Fruit fly (Drosophila melanogaster): Measurements from ENCODE around the gene CG14229.
A peak's percentile ranks its signal among the peaks of the same experiment; 100 is the strongest.

The CG14229 gene

dm6 chrX:19711936-19712335, 16.9 kb upstream of the CG14229 start:
- TF ChIP-seq pan (optimal IDR thresholded peaks at IDR 0.05) (no peak), CG8478 (optimal IDR thresholded peaks at IDR 0.05) (no peak), usp (GFP tag; optimal IDR thresholded peaks at IDR 0.05) (no peak), psq (optimal IDR thresholded peaks at IDR 0.05) (no peak), EcR (GFP tag; optimal IDR thresholded peaks at IDR 0.05) (no peak), Dll (optimal IDR thresholded peaks at IDR 0.05) (no peak)

dm6 chrX:19704083-19704482, 9.0 kb upstream of the CG14229 start, which contains the start of the genes CG14230 and CG14232:
Gene CG14230 (plus strand): TSS chrX:19704176.
Gene CG14232 (minus strand): TSS chrX:19704259.
- TF ChIP-seq psq (optimal IDR thresholded peaks at IDR 0.05) = no peak
- TF ChIP-seq CG8478 (optimal IDR thresholded peaks at IDR 0.05) = no peak
- TF ChIP-seq pan (optimal IDR thresholded peaks at IDR 0.05) = no peak
- no peak for TF ChIP-seq EcR (GFP tag; optimal IDR thresholded peaks at IDR 0.05)
- TF ChIP-seq usp (GFP tag; optimal IDR thresholded peaks at IDR 0.05) = no peak
- TF ChIP-seq Dll (optimal IDR thresholded peaks at IDR 0.05) = no peak

DNA sequence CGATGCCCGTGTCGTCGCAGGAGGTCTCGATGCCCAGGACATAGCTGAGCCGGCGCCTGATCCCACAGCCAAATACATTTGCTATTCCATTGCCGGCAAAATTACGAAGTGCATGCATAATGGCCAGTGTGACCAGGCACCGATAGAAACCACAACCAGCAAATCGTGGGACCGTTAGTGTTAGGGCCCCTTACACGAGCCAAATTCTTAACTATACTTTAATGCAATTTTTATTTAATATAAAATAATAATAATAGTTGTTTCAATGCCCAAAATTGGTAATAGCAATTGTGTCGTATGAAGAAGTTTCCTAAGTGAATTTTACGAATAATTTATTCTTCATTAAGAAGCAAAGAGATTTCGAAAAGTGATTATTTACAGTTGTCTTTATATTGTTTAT, 6.6 kb upstream of the CG14229 start, which contains the start of gene Tcs4:
Gene Tcs4 (minus strand): TSS at position 145 of the 400 bp plus-strand sequence.
- TF ChIP-seq CG8478 (optimal IDR thresholded peaks at IDR 0.05) (no peak), pan (optimal IDR thresholded peaks at IDR 0.05) (no peak), Dll (optimal IDR thresholded peaks at IDR 0.05) (no peak), usp (GFP tag; optimal IDR thresholded peaks at IDR 0.05) (no peak), EcR (GFP tag; optimal IDR thresholded peaks at IDR 0.05) (no peak), psq (optimal IDR thresholded peaks at IDR 0.05) (no peak)

DNA sequence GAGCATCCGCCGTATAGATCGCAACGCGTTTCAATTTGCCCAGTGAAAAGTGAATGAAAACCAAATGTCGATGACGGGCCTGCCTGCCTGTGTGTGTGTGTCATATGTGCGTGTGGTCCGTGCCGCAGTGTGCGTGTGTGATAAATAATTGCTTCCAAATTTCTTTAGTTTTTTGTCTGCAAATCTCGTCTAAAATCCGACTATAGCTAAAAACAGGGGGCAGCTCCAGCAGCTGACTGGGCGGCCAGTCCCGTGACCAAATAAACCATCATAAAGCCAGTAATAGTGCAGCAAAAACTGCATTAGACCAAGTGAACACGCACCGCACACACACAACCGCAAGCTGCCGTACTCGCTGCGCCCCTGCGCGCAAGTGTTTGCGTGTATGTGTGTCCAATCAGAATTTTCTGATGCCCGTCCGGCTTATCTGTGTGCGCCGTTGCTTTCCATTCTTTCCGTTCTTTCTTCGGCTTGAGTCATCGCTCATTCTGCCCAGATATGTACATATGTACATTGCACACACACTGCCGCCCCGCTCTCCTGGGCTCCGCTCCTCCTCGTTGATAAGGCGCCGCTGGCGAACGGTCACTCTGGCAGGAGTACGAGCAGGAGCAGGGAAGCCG, 2.3 kb upstream of the CG14229 start:
- TF ChIP-seq usp (GFP tag; optimal IDR thresholded peaks at IDR 0.05) (no peak), Dll (optimal IDR thresholded peaks at IDR 0.05) (peak; percentile 12), psq (optimal IDR thresholded peaks at IDR 0.05) (no peak), CG8478 (optimal IDR thresholded peaks at IDR 0.05) (peak; percentile 6), pan (optimal IDR thresholded peaks at IDR 0.05) (no peak)

DNA sequence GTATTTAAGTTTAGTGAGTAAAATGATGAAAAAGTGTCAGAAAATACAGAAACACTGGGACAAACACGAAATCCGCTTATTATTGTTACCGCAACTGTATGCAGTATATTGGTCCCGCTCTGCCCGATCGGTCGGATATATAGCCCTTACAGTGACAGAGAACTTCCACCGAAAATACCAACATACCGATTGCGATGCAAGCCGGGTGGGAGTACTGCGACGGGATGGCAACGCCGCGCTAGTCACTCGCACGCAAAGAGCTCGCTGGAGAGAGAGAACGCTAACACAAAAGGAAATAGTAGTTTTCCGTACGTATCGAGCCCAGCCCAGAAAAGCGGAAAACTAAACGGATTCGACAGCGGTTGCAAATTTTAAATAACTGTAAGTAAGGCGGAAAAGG, 1.8 kb upstream of the CG14229 start, which contains the start of gene Cdc42:
Gene Cdc42 (plus strand): TSS at position 247 of the 400 bp plus-strand sequence.
- TF ChIP-seq EcR (GFP tag; optimal IDR thresholded peaks at IDR 0.05) (no peak), Dll (optimal IDR thresholded peaks at IDR 0.05) (no peak), usp (GFP tag; optimal IDR thresholded peaks at IDR 0.05) (no peak), psq (optimal IDR thresholded peaks at IDR 0.05) (no peak), pan (optimal IDR thresholded peaks at IDR 0.05) (no peak), CG8478 (optimal IDR thresholded peaks at IDR 0.05) (no peak)

dm6 chrX:19692951-19693698, 1.9 kb downstream of the CG14229 start, which contains the start of gene Mer:
Gene Mer (minus strand): TSS chrX:19693500.
- no peak for TF ChIP-seq Dll (optimal IDR thresholded peaks at IDR 0.05)
- TF ChIP-seq usp (GFP tag; optimal IDR thresholded peaks at IDR 0.05) = no peak
- no peak for TF ChIP-seq pan (optimal IDR thresholded peaks at IDR 0.05)
- TF ChIP-seq psq (optimal IDR thresholded peaks at IDR 0.05) = no peak
- no peak for TF ChIP-seq EcR (GFP tag; optimal IDR thresholded peaks at IDR 0.05)
- TF ChIP-seq CG8478 (optimal IDR thresholded peaks at IDR 0.05) = no peak

DNA sequence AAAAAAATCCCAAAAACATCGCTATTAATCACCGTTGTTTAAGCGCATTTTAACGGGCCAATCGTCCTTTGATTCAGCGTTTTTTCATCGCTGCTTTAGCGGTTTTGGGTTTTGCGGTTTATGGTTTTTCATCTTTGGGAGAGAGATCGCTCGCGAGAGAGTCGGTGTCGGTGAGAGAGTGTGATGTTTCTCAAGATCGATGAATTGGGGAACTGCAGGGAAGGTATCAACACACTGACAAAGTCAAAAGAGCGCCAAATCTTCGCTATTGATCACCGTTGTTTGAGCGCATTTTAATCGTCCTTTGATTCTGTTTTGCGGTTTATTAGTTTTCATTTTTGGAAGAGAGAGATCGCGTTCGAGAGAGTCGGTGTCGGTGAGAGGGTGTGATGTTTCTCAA, 5.0 kb downstream of the CG14229 start:
- TF ChIP-seq psq (optimal IDR thresholded peaks at IDR 0.05) (no peak), EcR (GFP tag; optimal IDR thresholded peaks at IDR 0.05) (no peak), pan (optimal IDR thresholded peaks at IDR 0.05) (no peak), Dll (optimal IDR thresholded peaks at IDR 0.05) (no peak), usp (GFP tag; optimal IDR thresholded peaks at IDR 0.05) (no peak)

DNA sequence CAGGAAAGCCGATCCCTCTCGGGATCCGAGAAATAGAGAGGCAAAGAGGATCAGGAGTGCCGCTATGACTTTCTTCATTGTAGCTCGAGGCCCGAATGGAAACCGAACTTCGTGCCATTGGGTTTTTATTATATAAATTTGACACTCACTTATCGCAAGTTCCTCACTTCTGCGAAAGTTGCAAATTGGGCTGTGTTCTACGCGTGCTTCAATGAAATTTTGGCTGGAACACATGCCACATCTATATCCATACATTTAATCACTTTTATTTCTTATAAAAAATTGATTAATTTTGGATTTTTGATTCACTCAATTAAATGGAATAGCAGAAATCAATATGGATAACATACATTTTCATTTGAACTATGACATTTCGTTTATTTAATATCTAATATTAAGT, 6.2 kb downstream of the CG14229 start, which contains the start of gene CG14227:
Gene CG14227 (minus strand): TSS at position 101 of the 400 bp plus-strand sequence.
- TF ChIP-seq usp (GFP tag; optimal IDR thresholded peaks at IDR 0.05) (no peak), EcR (GFP tag; optimal IDR thresholded peaks at IDR 0.05) (no peak), CG8478 (optimal IDR thresholded peaks at IDR 0.05) (no peak), psq (optimal IDR thresholded peaks at IDR 0.05) (no peak), Dll (optimal IDR thresholded peaks at IDR 0.05) (no peak), pan (optimal IDR thresholded peaks at IDR 0.05) (no peak)

DNA sequence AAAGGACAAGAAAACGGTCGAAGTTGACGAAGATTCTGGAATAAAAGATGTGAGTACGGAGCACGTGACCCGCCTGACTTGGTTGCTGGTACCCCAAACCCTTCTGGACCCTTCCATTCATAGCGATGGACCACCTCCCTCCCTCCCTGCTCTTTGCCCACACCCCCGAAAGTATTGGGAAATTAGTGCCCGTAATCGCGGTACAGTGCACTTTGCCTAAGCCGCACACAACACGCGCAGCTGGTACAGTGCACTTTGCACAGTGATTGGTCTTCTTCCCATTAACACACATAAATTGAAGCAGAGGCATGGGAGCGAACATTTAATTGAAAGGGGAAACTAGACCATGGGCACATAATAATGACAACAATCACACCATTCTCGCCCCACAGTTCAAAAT, 11.0 kb downstream of the CG14229 start:
- TF ChIP-seq pan (optimal IDR thresholded peaks at IDR 0.05) = no peak
- TF ChIP-seq psq (optimal IDR thresholded peaks at IDR 0.05) = no peak
- TF ChIP-seq EcR (GFP tag; optimal IDR thresholded peaks at IDR 0.05) = no peak
- no peak for TF ChIP-seq usp (GFP tag; optimal IDR thresholded peaks at IDR 0.05)
- no peak for TF ChIP-seq CG8478 (optimal IDR thresholded peaks at IDR 0.05)
- TF ChIP-seq Dll (optimal IDR thresholded peaks at IDR 0.05) = no peak

DNA sequence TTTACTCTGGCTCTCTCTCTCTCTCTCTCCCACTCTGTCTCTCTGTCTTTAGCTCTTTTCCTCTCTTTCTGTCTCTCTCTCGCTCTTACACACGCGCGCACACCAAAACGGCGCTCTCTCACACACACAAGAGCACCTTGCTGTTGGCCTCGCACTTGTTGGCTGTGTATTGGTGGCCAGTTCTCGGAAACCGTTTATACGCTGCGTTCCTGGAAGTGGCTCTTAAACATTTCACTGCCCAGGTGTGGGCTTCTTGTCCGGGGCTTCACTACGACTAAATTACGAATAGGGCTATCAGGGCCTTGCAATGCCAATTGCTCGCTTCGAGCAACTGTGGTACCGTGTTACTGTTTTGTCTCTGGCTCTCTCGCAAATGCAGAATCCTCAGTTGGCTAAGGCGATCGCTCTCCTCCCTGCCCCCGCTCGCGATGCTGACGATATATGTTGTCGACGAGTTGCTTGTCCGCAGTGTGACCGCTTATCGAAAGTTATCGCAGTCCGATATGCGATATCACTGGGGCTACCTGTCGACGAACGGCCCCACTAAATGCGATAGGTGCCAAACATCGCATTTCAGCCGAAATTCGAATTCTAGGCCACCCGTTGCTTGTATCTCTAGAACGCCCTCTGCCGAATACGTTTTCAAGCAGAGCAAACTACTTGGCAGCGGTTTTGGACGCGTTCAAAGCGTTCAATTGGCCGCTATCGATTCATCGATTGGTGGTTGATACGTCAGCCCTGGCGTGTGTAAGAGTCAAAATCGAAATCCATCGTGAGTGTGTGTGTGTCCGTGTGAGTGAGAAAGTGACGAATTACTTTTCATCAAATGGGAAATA, 11.8 kb downstream of the CG14229 start, which contains the start of the genes dome and Ubqn:
Gene dome (minus strand): TSS at position 479 of the 836 bp plus-strand sequence.
Gene Ubqn (plus strand): TSS at position 769 of the 836 bp plus-strand sequence.
- TF ChIP-seq Dll (optimal IDR thresholded peaks at IDR 0.05) = peak; percentile 97
- no peak for TF ChIP-seq psq (optimal IDR thresholded peaks at IDR 0.05)
- TF ChIP-seq CG8478 (optimal IDR thresholded peaks at IDR 0.05) = no peak
- no peak for TF ChIP-seq usp (GFP tag; optimal IDR thresholded peaks at IDR 0.05)
- no peak for TF ChIP-seq EcR (GFP tag; optimal IDR thresholded peaks at IDR 0.05)
- no peak for TF ChIP-seq pan (optimal IDR thresholded peaks at IDR 0.05)

- no peak for TF ChIP-seq EcR (GFP tag; optimal IDR thresholded peaks at IDR 0.05)
- TF ChIP-seq psq (optimal IDR thresholded peaks at IDR 0.05) = no peak
- TF ChIP-seq Dll (optimal IDR thresholded peaks at IDR 0.05) = no peak
- TF ChIP-seq pan (optimal IDR thresholded peaks at IDR 0.05) = no peak
- no peak for TF ChIP-seq CG8478 (optimal IDR thresholded peaks at IDR 0.05)
- no peak for TF ChIP-seq usp (GFP tag; optimal IDR thresholded peaks at IDR 0.05)
Observed at dm6 chrX:19679207-19679606, 15.8 kb downstream of the CG14229 start.

All from whole organism.